Worm (Caenorhabditis elegans): ENCODE measurements around the gene xbx-5.

xbx-5 gene

DNA sequence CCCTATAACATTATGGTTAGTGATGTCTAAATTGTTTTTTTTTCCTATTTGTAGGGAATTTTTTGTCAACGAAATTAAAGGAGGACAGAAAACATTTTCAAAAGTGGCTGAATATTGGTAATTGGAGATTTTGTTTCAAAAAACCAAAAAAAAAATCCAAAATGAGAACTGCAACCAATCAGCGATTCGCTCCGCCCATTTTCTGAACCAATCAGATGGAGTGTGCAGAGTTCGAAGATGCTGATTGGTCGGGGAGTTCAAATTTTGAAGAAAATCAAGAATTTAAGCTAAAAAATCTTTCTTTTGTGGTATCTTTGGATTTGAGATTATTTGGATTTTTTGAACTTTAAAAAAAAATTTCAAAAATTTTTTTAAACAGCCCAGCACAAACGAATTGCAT is 5.9 kb downstream of the xbx-5 start:
- TF ChIP-seq nhr-12 (tag; optimal IDR thresholded peaks at IDR 0.05) (no peak), lin-13 (GFP tag; optimal IDR thresholded peaks at IDR 0.05) (peak; percentile 23), ztf-11 (tag; optimal IDR thresholded peaks at IDR 0.05) (no peak)

DNA sequence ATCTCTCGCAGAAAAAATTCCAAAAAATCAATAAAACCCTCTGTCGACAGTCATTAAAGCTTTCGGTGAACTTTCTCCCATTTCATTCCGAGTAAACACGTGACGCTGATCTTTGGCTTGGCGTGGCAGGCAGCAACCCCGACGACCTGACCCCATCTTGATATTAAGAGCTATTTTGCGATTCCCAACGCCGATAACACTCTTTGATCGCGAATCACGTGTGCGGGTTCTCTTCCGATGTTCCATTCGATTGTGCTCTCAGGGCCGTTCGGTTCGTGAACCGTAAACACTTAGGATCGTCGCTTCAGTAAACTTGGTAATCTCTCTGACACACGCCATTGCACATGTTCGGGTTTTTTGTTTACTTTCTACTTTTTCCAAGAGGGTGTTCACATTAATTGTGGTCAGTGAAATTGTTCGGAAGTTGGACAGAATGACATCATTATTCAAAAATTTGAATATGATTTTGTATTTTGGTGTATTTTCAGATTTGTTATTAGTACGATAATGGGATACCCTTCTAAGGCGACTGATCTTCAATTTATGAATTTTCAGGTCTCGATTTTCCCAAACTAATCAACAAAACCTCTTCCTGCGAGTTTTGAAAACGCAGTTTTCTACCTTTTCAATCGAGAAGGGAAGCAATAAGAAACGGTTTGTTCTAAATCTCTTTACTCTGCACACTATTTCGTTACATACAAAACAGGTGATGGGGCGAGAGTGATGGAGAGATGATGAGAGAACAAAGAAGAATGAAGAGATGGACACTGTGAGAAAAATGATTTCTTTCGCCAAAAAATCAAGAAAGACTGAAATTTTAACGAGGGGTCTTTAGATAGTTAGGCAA is 6.9 kb downstream of the xbx-5 start:
- TF ChIP-seq fos-1 (tag; optimal IDR thresholded peaks at IDR 0.05) (peak; percentile 31), nhr-25 (tag; optimal IDR thresholded peaks at IDR 0.05) (peak; percentile 88), lin-13 (GFP tag; optimal IDR thresholded peaks at IDR 0.05) (peak; percentile 0), blmp-1 (tag; optimal IDR thresholded peaks at IDR 0.05; ENCODE audit: insufficient read depth) (peak; percentile 84), mdl-1 (tag; optimal IDR thresholded peaks at IDR 0.05) (peak; percentile 18 to 48), crh-2 (tag; optimal IDR thresholded peaks at IDR 0.05) (peak; percentile 47), nhr-21 (tag; optimal IDR thresholded peaks at IDR 0.05) (peak; percentile 22), mab-5 (tag; optimal IDR thresholded peaks at IDR 0.05) (no peak), nhr-10 (tag; optimal IDR thresholded peaks at IDR 0.05) (no peak), lsy-2 (tag; optimal IDR thresholded peaks at IDR 0.05) (peak in 1 of 2 experiments; percentile 39), elt-1 (tag; optimal IDR thresholded peaks at IDR 0.05) (peak; percentile 91), gmeb-1 (tag; optimal IDR thresholded peaks at IDR 0.05) (no peak), sem-4 (tag; optimal IDR thresholded peaks at IDR 0.05) (peak; percentile 86), alr-1 (tag; optimal IDR thresholded peaks at IDR 0.05) (no peak), F13H6.1 (tag; optimal IDR thresholded peaks at IDR 0.05) (peak; percentile 50), sma-3 (GFP tag; optimal IDR thresholded peaks at IDR 0.05) (peak; percentile 45), nhr-23 (tag; optimal IDR thresholded peaks at IDR 0.05) (peak; percentile 83), unc-62 (GFP tag; optimal IDR thresholded peaks at IDR 0.05) (no peak), ceh-82 (tag; optimal IDR thresholded peaks at IDR 0.05) (no peak), sma-9 (GFP tag; optimal IDR thresholded peaks at IDR 0.05) (peak; percentile 91), sma-9 (tag; optimal IDR thresholded peaks at IDR 0.05) (no peak), nhr-12 (tag; optimal IDR thresholded peaks at IDR 0.05) (no peak), ceh-16 (tag; optimal IDR thresholded peaks at IDR 0.05) (peak; percentile 88), skn-1 (tag; optimal IDR thresholded peaks at IDR 0.05) (no peak), nhr-6 (tag; optimal IDR thresholded peaks at IDR 0.05) (no peak), nhr-129 (tag; optimal IDR thresholded peaks at IDR 0.05) (peak; percentile 35), egl-27 (tag; optimal IDR thresholded peaks at IDR 0.05) (peak; percentile 27)

DNA sequence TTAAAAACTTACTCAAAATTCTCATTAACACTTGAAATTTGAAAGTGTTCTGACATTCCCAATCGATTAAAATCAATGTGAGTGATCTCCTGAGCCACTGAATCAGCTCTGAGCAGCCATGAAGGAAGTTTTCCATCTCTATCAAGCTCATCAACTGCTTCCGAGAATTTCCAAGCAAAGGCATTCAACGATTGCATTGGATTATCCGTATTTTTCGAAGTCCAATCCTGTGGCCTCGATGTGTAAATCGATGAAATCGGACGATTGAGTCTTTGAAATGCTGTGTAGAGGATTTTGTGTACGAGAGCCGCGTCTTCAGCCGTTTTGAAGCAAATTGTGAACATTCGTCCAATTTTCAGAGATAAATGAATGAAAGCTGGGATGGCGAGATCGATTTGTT is 8.3 kb downstream of the xbx-5 start:
- TF ChIP-seq Y55F3AM.14 (GFP tag; optimal IDR thresholded peaks at IDR 0.05) = no peak
- TF ChIP-seq alr-1 (tag; optimal IDR thresholded peaks at IDR 0.05) = no peak
- TF ChIP-seq sma-9 (GFP tag; optimal IDR thresholded peaks at IDR 0.05) = no peak
- no peak for TF ChIP-seq sma-9 (tag; optimal IDR thresholded peaks at IDR 0.05)
- TF ChIP-seq nhr-237 (tag; optimal IDR thresholded peaks at IDR 0.05) = no peak
- no peak for TF ChIP-seq ztf-11 (tag; optimal IDR thresholded peaks at IDR 0.05)
- no peak for TF ChIP-seq gmeb-1 (tag; optimal IDR thresholded peaks at IDR 0.05)
- no peak for TF ChIP-seq sem-4 (tag; optimal IDR thresholded peaks at IDR 0.05)
- no peak for TF ChIP-seq nhr-6 (tag; optimal IDR thresholded peaks at IDR 0.05)
- no peak for TF ChIP-seq ceh-16 (tag; optimal IDR thresholded peaks at IDR 0.05)
- TF ChIP-seq mbf-1 (tag; optimal IDR thresholded peaks at IDR 0.05) = no peak
- TF ChIP-seq nhr-11 (tag; optimal IDR thresholded peaks at IDR 0.05) = no peak
- no peak for TF ChIP-seq nhr-129 (tag; optimal IDR thresholded peaks at IDR 0.05)
- TF ChIP-seq C34F6.9 (tag; optimal IDR thresholded peaks at IDR 0.05) = no peak
- TF ChIP-seq unc-39 (tag; optimal IDR thresholded peaks at IDR 0.05) = no peak
- no peak for TF ChIP-seq lin-13 (GFP tag; optimal IDR thresholded peaks at IDR 0.05)

- TF ChIP-seq crh-2 (tag; optimal IDR thresholded peaks at IDR 0.05) (no peak), sma-3 (GFP tag; optimal IDR thresholded peaks at IDR 0.05) (no peak), dmd-4 (tag; optimal IDR thresholded peaks at IDR 0.05) (no peak), peb-1 (tag; optimal IDR thresholded peaks at IDR 0.05) (no peak), nhr-21 (tag; optimal IDR thresholded peaks at IDR 0.05) (no peak), nhr-6 (tag; optimal IDR thresholded peaks at IDR 0.05) (no peak), unc-39 (tag; optimal IDR thresholded peaks at IDR 0.05) (no peak), ZK546.5 (tag; optimal IDR thresholded peaks at IDR 0.05) (no peak), ztf-1 (GFP tag; conservative IDR thresholded peaks at IDR 0.05) (no peak)
Observed at ce11 chrIII:3790855-3791254, 13.4 kb downstream of the xbx-5 start.
